Fruit fly (Drosophila melanogaster) whole organism, wandering third instar larva: ENCODE results near the gene Rab1.

Source experiments
- Abd-B ChIP-seq: fragments of >200 bp; optimal IDR thresholded peaks from 2 replicates; lab custom pipeline; 2017; ENCODE audit warnings: missing biosample characterization, missing genetic modification characterization
- CG32264 ChIP-seq: fragments of 200-800 bp; sonication (Bioruptor generic); optimal IDR thresholded peaks from 2 replicates; lab custom pipeline; 2016; ENCODE audit warnings: missing biosample characterization, missing genetic modification characterization
- CrebA ChIP-seq: fragments of 200-800 bp; sonication (Bioruptor generic); optimal IDR thresholded peaks from 2 replicates; lab custom pipeline; 2016; ENCODE audit warnings: missing biosample characterization, mild to moderate bottlenecking, missing genetic modification characterization, borderline replicate concordance
- Dfd ChIP-seq: fragments of >200 bp; optimal IDR thresholded peaks from 2 replicates; lab custom pipeline; 2017; ENCODE audit warnings: missing biosample characterization, missing genetic modification characterization
- Dif ChIP-seq: fragments of 200-275, 200-300 bp; sonication (Bioruptor generic); optimal IDR thresholded peaks from 2 replicates; lab custom pipeline; 2018; ENCODE audit warnings: missing biosample characterization, missing genetic modification characterization; ENCODE audit not compliant: partially characterized antibody
- GATAd ChIP-seq: sonication (Bioruptor generic); optimal IDR thresholded peaks from 2 replicates; lab custom pipeline; 2016; ENCODE audit warnings: missing biosample characterization, missing genetic modification characterization
- HLH106 ChIP-seq: fragments of 200-800 bp; optimal IDR thresholded peaks from 3 replicates; lab custom pipeline; 2019; ENCODE audit warnings: missing biosample characterization, mild to moderate bottlenecking, missing genetic modification characterization, moderate library complexity
- Hnf4 ChIP-seq: fragments of 200-800 bp; sonication (Bioruptor generic); optimal IDR thresholded peaks from 2 replicates; lab custom pipeline; 2016; ENCODE audit warnings: missing biosample characterization, mild to moderate bottlenecking, missing genetic modification characterization
- Hr78 ChIP-seq: fragments of >200 bp; optimal IDR thresholded peaks from 2 replicates; lab custom pipeline; 2017; ENCODE audit warnings: missing biosample characterization, missing genetic modification characterization
- Hr83 ChIP-seq: fragments of 200-300 bp; sonication (Bioruptor generic); optimal IDR thresholded peaks from 2 replicates; lab custom pipeline; 2016; ENCODE audit warnings: missing biosample characterization, mild to moderate bottlenecking, missing genetic modification characterization, moderate library complexity; ENCODE audit not compliant: poor library complexity, severe bottlenecking
- Jra ChIP-seq: sonication (Bioruptor generic); optimal IDR thresholded peaks from 2 replicates; lab custom pipeline; 2016; ENCODE audit warnings: missing biosample characterization, missing genetic modification characterization
- Mio ChIP-seq: sonication (Bioruptor generic); optimal IDR thresholded peaks from 2 replicates; lab custom pipeline; 2016; ENCODE audit warnings: missing biosample characterization, missing genetic modification characterization
- Myc ChIP-seq: fragments of >200 bp; optimal IDR thresholded peaks from 2 replicates; lab custom pipeline; 2017
- N ChIP-seq: fragments of >200 bp; optimal IDR thresholded peaks from 2 replicates; lab custom pipeline; 2018; ENCODE audit warnings: missing biosample characterization, missing external identifiers, missing genetic modification characterization
- OdsH ChIP-seq: fragments of 200-800 bp; sonication (Bioruptor generic); optimal IDR thresholded peaks from 2 replicates; lab custom pipeline; 2016; ENCODE audit warnings: missing biosample characterization, mild to moderate bottlenecking, missing genetic modification characterization
- Rel ChIP-seq, 2 experiments: fragments of 200-800 bp; sonication (Bioruptor generic) in 1 of 2; optimal IDR thresholded peaks; 2 replicates in 1 of 2; 3 replicates in 1 of 2; lab custom pipeline; 2016 to 2019; ENCODE audit warnings: mild to moderate bottlenecking in 2 of 2, missing biosample characterization in 2 of 2, missing genetic modification characterization in 2 of 2, moderate library complexity in 1 of 2
- Sp1 ChIP-seq: fragments of 200-800 bp; sonication (Bioruptor generic); optimal IDR thresholded peaks from 3 replicates; lab custom pipeline; 2019; ENCODE audit warnings: missing biosample characterization, mild to moderate bottlenecking, missing genetic modification characterization, moderate library complexity
- br ChIP-seq: fragments of 200-800 bp; sonication (Bioruptor generic); optimal IDR thresholded peaks from 2 replicates; lab custom pipeline; 2016; ENCODE audit warnings: missing biosample characterization, missing genetic modification characterization
- brk ChIP-seq: fragments of 200-800 bp; sonication (Bioruptor generic); optimal IDR thresholded peaks from 2 replicates; lab custom pipeline; 2016; ENCODE audit warnings: missing biosample characterization, mild to moderate bottlenecking, missing genetic modification characterization
- dl ChIP-seq, 2 experiments: fragments of 175-275, 200-275 bp in 1 of 2; fragments of 200-275 bp in 1 of 2; sonication (Bioruptor generic); optimal IDR thresholded peaks; lab custom pipeline; 2018; ENCODE audit warnings: mild to moderate bottlenecking in 2 of 2, missing biosample characterization in 2 of 2, missing genetic modification characterization in 2 of 2, moderate library complexity in 2 of 2; ENCODE audit not compliant: partially characterized antibody in 2 of 2, insufficient read depth in 1 of 2
- dmrt93B ChIP-seq: fragments of 200-800 bp; sonication (Bioruptor generic); optimal IDR thresholded peaks from 2 replicates; lab custom pipeline; 2018; ENCODE audit warnings: missing biosample characterization, mild to moderate bottlenecking, missing genetic modification characterization
- dsf ChIP-seq: sonication (Bioruptor generic); optimal IDR thresholded peaks from 2 replicates; lab custom pipeline; 2016; ENCODE audit warnings: missing biosample characterization, missing genetic modification characterization, borderline replicate concordance
- ey ChIP-seq: fragments of 200-800 bp; sonication (Bioruptor generic); optimal IDR thresholded peaks from 2 replicates; lab custom pipeline; 2016; ENCODE audit warnings: missing biosample characterization, missing genetic modification characterization
- foxo ChIP-seq, 2 experiments: fragments of 200-800 bp; sonication (Bioruptor generic); optimal IDR thresholded peaks; 2 replicates in 1 of 2; 3 replicates in 1 of 2; lab custom pipeline; 2016 to 2017; ENCODE audit warnings: missing biosample characterization in 2 of 2, missing genetic modification characterization in 2 of 2
- fru ChIP-seq: fragments of 200-800 bp; sonication (Bioruptor generic); optimal IDR thresholded peaks from 3 replicates; lab custom pipeline; 2016; ENCODE audit warnings: missing biosample characterization, mild to moderate bottlenecking, missing genetic modification characterization
- h ChIP-seq: fragments of 200-800 bp; sonication (Bioruptor generic); optimal IDR thresholded peaks from 3 replicates; lab custom pipeline; 2016; ENCODE audit warnings: missing biosample characterization, mild to moderate bottlenecking, missing genetic modification characterization
- jim ChIP-seq: fragments of 175-275, 200-325 bp; sonication (Bioruptor generic); optimal IDR thresholded peaks from 2 replicates; lab custom pipeline; 2016; ENCODE audit warnings: missing biosample characterization, mild to moderate bottlenecking, missing genetic modification characterization
- lola ChIP-seq: fragments of >200 bp; optimal IDR thresholded peaks from 2 replicates; lab custom pipeline; 2017; ENCODE audit warnings: missing biosample characterization, missing genetic modification characterization
- pan ChIP-seq: fragments of >200 bp; optimal IDR thresholded peaks from 2 replicates; lab custom pipeline; 2017
- psq ChIP-seq: fragments of 200-800 bp; sonication (Bioruptor generic); optimal IDR thresholded peaks from 3 replicates; lab custom pipeline; 2017; ENCODE audit warnings: missing biosample characterization, mild to moderate bottlenecking, missing genetic modification characterization, moderate library complexity
- rgr ChIP-seq: fragments of 200-800 bp; sonication (Bioruptor generic); optimal IDR thresholded peaks from 3 replicates; lab custom pipeline; 2016; ENCODE audit warnings: missing biosample characterization, mild to moderate bottlenecking, missing genetic modification characterization
- sage ChIP-seq: fragments of 200-800 bp; sonication (Bioruptor generic); optimal IDR thresholded peaks from 2 replicates; lab custom pipeline; 2016; ENCODE audit warnings: missing biosample characterization, mild to moderate bottlenecking, missing genetic modification characterization
- sv ChIP-seq: fragments of 200-800 bp; sonication (Bioruptor generic); optimal IDR thresholded peaks from 3 replicates; lab custom pipeline; 2016; ENCODE audit warnings: missing biosample characterization, missing genetic modification characterization
- tai ChIP-seq: sonication (Bioruptor generic); optimal IDR thresholded peaks from 2 replicates; lab custom pipeline; 2016; ENCODE audit warnings: missing biosample characterization, missing genetic modification characterization
- usp ChIP-seq: fragments of >200 bp; optimal IDR thresholded peaks from 2 replicates; lab custom pipeline; 2017; ENCODE audit warnings: missing biosample characterization, missing genetic modification characterization
- woc ChIP-seq: sonication (Bioruptor generic); optimal IDR thresholded peaks from 2 replicates; lab custom pipeline; 2016; ENCODE audit warnings: missing biosample characterization, mild to moderate bottlenecking, missing genetic modification characterization

The Rab1 gene

DNA sequence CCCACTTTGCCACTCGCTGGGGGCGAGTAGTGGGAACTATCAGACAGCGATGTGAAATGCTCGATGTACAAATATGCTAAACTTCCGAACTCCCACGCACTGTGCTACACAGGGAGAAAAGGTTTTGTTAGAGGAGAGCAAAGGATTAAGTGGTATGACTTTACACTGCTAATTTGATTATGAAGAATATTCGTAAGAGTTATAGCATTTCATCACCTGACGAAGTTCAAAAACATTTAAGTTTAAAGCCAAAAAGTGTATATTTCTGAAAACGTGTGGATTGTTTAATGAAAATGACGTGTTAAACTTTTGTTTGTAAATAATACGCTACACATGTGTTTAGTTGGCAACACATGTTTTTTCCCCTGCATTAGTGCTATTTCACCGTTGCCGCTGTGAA, 19.6 kb upstream of the Rab1 start:
- no peak for TF ChIP-seq Myc (lab: Kevin White, UChicago)
- no peak for TF ChIP-seq HLH106 (tag; lab: Kevin White, UChicago)
- TF ChIP-seq jim (GFP tag; lab: Kevin White, UChicago), result no peak
- TF ChIP-seq fru (GFP tag; lab: Kevin White, UChicago), result no peak
- no peak for TF ChIP-seq br (GFP tag; lab: Kevin White, UChicago)
- TF ChIP-seq usp, result no peak
- no peak for TF ChIP-seq Rel (GFP tag; optimal IDR thresholded peaks at IDR 0.05; lab: Kevin White, UChicago)
- TF ChIP-seq Rel (tag; optimal IDR thresholded peaks at IDR 0.05; lab: Kevin White, UChicago), result no peak
- TF ChIP-seq lola (GFP tag; lab: Kevin White, UChicago), result no peak
- no peak for TF ChIP-seq Mio (GFP tag; lab: Kevin White, UChicago)
- no peak for TF ChIP-seq Jra (GFP tag; lab: Kevin White, UChicago)
- no peak for TF ChIP-seq OdsH (GFP tag; lab: Kevin White, UChicago)
- no peak for TF ChIP-seq CG32264 (GFP tag; lab: Kevin White, UChicago)
- TF ChIP-seq N (GFP tag; lab: Kevin White, UChicago), result no peak
- TF ChIP-seq GATAd (GFP tag; lab: Kevin White, UChicago), result no peak

DNA sequence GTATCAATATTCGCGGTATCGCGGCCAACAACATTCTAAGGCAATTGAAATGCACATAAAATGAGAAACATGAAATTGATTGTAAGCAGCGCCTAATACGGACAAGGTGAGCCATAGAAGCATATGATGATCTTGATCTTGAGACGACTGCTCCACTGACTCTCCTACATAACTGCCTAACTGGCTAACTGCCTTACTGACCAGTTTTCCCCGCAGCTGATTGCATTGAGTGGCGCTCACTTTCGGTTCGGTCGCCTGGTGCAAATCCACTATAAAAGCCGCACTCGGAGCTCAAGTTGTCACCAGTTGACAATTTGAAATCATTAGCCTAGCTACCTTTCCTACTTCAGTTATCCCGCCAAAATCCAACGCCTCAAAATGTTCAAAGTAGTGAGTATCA, 14.0 kb upstream of the Rab1 start, which contains the start of gene CG17298:
TSS of gene CG17298 (plus strand) at position 301 of the 400 bp plus-strand sequence.
- no peak for TF ChIP-seq Mio (GFP tag; lab: Kevin White, UChicago)
- TF ChIP-seq sage (GFP tag; lab: Kevin White, UChicago), result no peak
- no peak for TF ChIP-seq CrebA
- no peak for TF ChIP-seq Hr78
- no peak for TF ChIP-seq Dfd (GFP tag; lab: Kevin White, UChicago)

DNA sequence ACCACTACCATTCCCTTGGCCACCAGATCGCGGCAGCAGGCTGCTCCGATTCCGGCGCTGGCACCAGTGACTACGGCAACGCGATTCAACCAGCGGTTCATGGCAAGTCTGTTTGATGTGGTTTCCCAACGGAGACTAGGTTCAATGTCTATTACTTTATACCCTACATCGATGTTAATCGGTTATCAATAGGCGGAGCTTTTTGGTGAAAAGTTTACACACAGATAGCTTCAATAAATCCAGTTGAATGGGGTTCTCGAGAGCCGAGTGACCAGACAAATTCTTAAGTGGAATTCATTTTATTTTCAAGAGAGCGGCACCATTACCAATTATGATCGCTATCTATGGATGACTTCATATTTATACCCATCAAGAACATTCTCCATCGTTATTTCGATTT, 7.3 kb upstream of the Rab1 start, which contains the start of gene CG3301:
TSS of gene CG3301 (minus strand) at position 139 of the 400 bp plus-strand sequence.
- TF ChIP-seq N (GFP tag; lab: Kevin White, UChicago) (no peak), Rel (GFP tag; optimal IDR thresholded peaks at IDR 0.05; lab: Kevin White, UChicago) (no peak), Rel (tag; optimal IDR thresholded peaks at IDR 0.05; lab: Kevin White, UChicago) (peak; percentile 94), fru (GFP tag; lab: Kevin White, UChicago) (peak; percentile 82), sv (no peak), Hnf4 (GFP tag; lab: Kevin White, UChicago) (peak; percentile 36)

DNA sequence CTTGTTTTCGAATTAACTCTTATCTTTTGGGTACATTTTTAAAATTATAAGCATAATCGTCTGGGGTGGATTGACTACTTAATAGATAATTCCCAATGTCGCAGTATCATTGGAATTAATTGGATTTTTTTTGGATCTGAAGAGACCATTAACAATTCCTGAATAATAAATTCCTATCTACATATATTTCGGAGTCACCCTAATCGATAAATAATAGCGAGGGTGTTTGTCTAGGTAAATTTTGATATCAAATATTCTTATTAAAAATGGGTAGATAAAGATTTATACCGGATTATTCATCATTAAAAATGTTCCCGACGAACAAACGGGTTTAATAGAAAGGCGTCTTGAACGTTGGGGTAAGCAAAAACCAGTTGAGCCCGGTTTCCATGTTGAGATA, 6.0 kb upstream of the Rab1 start:
- TF ChIP-seq dmrt93B (no peak), tai (GFP tag; lab: Kevin White, UChicago) (no peak), fru (GFP tag; lab: Kevin White, UChicago) (no peak), Abd-B (GFP tag; lab: Kevin White, UChicago) (no peak), Hr83 (GFP tag; lab: Kevin White, UChicago) (no peak), Dfd (GFP tag; lab: Kevin White, UChicago) (no peak), brk (GFP tag; lab: Kevin White, UChicago) (no peak), N (GFP tag; lab: Kevin White, UChicago) (no peak), br (GFP tag; lab: Kevin White, UChicago) (no peak), dsf (GFP tag; lab: Kevin White, UChicago) (no peak), jim (GFP tag; lab: Kevin White, UChicago) (no peak), OdsH (GFP tag; lab: Kevin White, UChicago) (no peak), dl (GFP tag; optimal IDR thresholded peaks at IDR 0.05; lab: Kevin White, UChicago; ENCODE audit: insufficient read depth in 1 of 2, partially characterized antibody in 2 of 2) (no peak), CrebA (no peak), Jra (GFP tag; lab: Kevin White, UChicago) (no peak), ey (GFP tag; lab: Kevin White, UChicago) (no peak), GATAd (GFP tag; lab: Kevin White, UChicago) (no peak), Hr78 (no peak), Rel (GFP tag; optimal IDR thresholded peaks at IDR 0.05; lab: Kevin White, UChicago) (no peak), Rel (tag; optimal IDR thresholded peaks at IDR 0.05; lab: Kevin White, UChicago) (no peak)

dm6 chr3R:21273427-21274038, 4.7 kb upstream of the Rab1 start, which contains the start of gene CG3308:
CG3308 (minus strand) TSS chr3R:21273817.
- TF ChIP-seq psq (GFP tag; lab: Kevin White, UChicago) (peak; percentile 18), Hr83 (GFP tag; lab: Kevin White, UChicago) (peak; percentile 85), Dif (GFP tag; lab: Kevin White, UChicago) (no peak), br (GFP tag; lab: Kevin White, UChicago) (peak; percentile 5), Hnf4 (GFP tag; lab: Kevin White, UChicago) (peak; percentile 75), rgr (GFP tag; lab: Kevin White, UChicago) (peak; percentile 57), fru (GFP tag; lab: Kevin White, UChicago) (peak; percentile 51), h (peak; percentile 61), GATAd (GFP tag; lab: Kevin White, UChicago) (peak; percentile 59), HLH106 (tag; lab: Kevin White, UChicago) (peak; percentile 35), sage (GFP tag; lab: Kevin White, UChicago) (peak; percentile 3), foxo (GFP tag; optimal IDR thresholded peaks at IDR 0.05; lab: Kevin White, UChicago) (peak in 1 of 2 experiments; percentile 65), Rel (GFP tag; optimal IDR thresholded peaks at IDR 0.05; lab: Kevin White, UChicago) (no peak), Rel (tag; optimal IDR thresholded peaks at IDR 0.05; lab: Kevin White, UChicago) (peak; percentile 51), pan (lab: Kevin White, UChicago) (no peak), N (GFP tag; lab: Kevin White, UChicago) (no peak), Hr78 (no peak), ey (GFP tag; lab: Kevin White, UChicago) (no peak), Jra (GFP tag; lab: Kevin White, UChicago) (peak; percentile 43), sv (peak; percentile 8), OdsH (GFP tag; lab: Kevin White, UChicago) (peak; percentile 33), woc (no peak), Sp1 (peak; percentile 22)
- TF ChIP-seq, all 38 proteins: peak for 16
